Worm (Caenorhabditis elegans) whole organism, L4 larva: ENCODE results near the gene snb-5.

Experiments
- T20F7.1 ChIP-seq: fragments of 200-800 bp; sonication (Bioruptor generic); optimal IDR thresholded peaks from 2 replicates; lab custom pipeline; 2018; ENCODE audit warnings: mild to moderate bottlenecking, missing genetic modification characterization, missing compliant biosample characterization
- ama-1 ChIP-seq: fragments of 150-350 bp; optimal IDR thresholded peaks from 2 replicates; lab custom pipeline; 2014; ENCODE audit warnings: inconsistent platforms, mixed read lengths
- hlh-11 ChIP-seq: fragments of 200-800 bp; sonication (Bioruptor generic); optimal IDR thresholded peaks from 2 replicates; lab custom pipeline; 2018; ENCODE audit warnings: mild to moderate bottlenecking, missing genetic modification characterization, missing compliant biosample characterization
- lir-3 ChIP-seq: sonication (generic microtip); optimal IDR thresholded peaks from 2 replicates; lab custom pipeline; 2016; ENCODE audit warnings: mild to moderate bottlenecking, missing genetic modification characterization, missing compliant biosample characterization
- lsy-2 ChIP-seq, 2 experiments: fragments of 150-350 bp in 1 of 2; sonication (generic microtip) in 1 of 2; optimal IDR thresholded peaks; 2 replicates each; lab custom pipeline; 2014 to 2017; ENCODE audit warnings: missing biosample characterization in 2 of 2, missing genetic modification characterization in 2 of 2
- mep-1 ChIP-seq: fragments of 150-350 bp; sonication (generic microtip); optimal IDR thresholded peaks from 3 replicates; lab custom pipeline; 2014; ENCODE audit warnings: missing biosample characterization, missing genetic modification characterization
- nhr-11 ChIP-seq: fragments of 150-350 bp; optimal IDR thresholded peaks from 2 replicates; lab custom pipeline; 2014; ENCODE audit warnings: missing biosample characterization, missing genetic modification characterization
- sdz-12 ChIP-seq: fragments of 200-800 bp; sonication (Bioruptor generic); optimal IDR thresholded peaks from 2 replicates; lab custom pipeline; 2018; ENCODE audit warnings: mild to moderate bottlenecking, missing genetic modification characterization, missing compliant biosample characterization
- set-16 ChIP-seq: fragments of 200-800 bp; sonication (Bioruptor generic); IDR thresholded peaks from 2 replicates; pipeline ENCODE4 v1.3.6; 2022; ENCODE audit warnings: missing genetic modification reagents, missing genetic modification characterization, missing compliant biosample characterization

DNA sequence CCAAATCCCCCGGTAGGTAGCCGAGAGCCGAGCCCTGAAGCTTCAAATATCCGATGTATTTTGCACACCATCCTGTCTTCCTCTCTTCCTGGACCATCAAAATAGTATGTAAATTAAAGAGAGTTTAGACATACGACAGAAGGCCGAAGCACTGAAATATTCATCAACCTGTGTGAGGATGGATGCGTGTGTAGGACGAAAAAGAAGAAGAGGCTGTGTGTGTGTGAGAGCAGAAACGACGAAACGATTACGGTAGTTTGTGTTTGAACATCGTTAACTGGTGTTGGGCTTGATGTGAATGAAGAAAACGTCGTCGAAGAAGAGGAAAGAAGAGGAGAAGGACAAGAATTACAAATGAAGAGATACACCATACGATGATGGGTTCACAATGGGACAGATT is 8.7 kb downstream of the snb-5 start:
- TF ChIP-seq lir-3 (tag; lab: Kevin White, UChicago) (no peak), sdz-12 (GFP tag; lab: Kevin White, UChicago) (no peak), T20F7.1 (no peak), hlh-11 (tag; lab: Kevin White, UChicago) (no peak), ama-1 (lab: Kevin White, UChicago) (no peak), set-16 (GFP tag; lab: Robert Waterston, UW) (no peak), mep-1 (no peak), lsy-2 (tag; optimal IDR thresholded peaks at IDR 0.05; lab: Kevin White, UChicago) (no peak), nhr-11 (tag; lab: Kevin White, UChicago) (no peak)
